Worm (Caenorhabditis elegans) whole organism, young adult: ENCODE results near the gene C30G4.2.

Experiments
- B0336.3 ChIP-seq: fragments of 200-800 bp; sonication (Bioruptor generic); IDR thresholded peaks from 2 replicates; pipeline ENCODE4 v1.3.6; 2022; ENCODE audit warnings: missing genetic modification characterization, missing compliant biosample characterization
- F10E7.11 ChIP-seq: sonication (generic microtip); optimal IDR thresholded peaks from 2 replicates; lab custom pipeline; 2017; ENCODE audit warnings: mild to moderate bottlenecking, missing genetic modification characterization, moderate library complexity, missing compliant biosample characterization
- F22D6.2 ChIP-seq: sonication (generic microtip); optimal IDR thresholded peaks from 2 replicates; lab custom pipeline; 2016; ENCODE audit warnings: mild to moderate bottlenecking, missing genetic modification characterization, missing compliant biosample characterization
- F33H1.4 ChIP-seq: fragments of 200-800 bp; sonication (Bioruptor generic); IDR thresholded peaks from 2 replicates; pipeline ENCODE4 v1.3.6; 2022; ENCODE audit warnings: missing genetic modification reagents, missing genetic modification characterization, missing compliant biosample characterization
- F57A8.1 ChIP-seq: fragments of 200-800 bp; sonication (Bioruptor generic); optimal IDR thresholded peaks from 2 replicates; lab custom pipeline; 2018; ENCODE audit warnings: mild to moderate bottlenecking, missing genetic modification characterization, moderate library complexity, missing compliant biosample characterization
- K11D2.4 ChIP-seq: fragments of 200-800 bp; sonication (Bioruptor generic); IDR thresholded peaks from 2 replicates; pipeline ENCODE4 v1.3.6; 2022; ENCODE audit warnings: missing genetic modification reagents, missing genetic modification characterization, missing compliant biosample characterization
- K12H6.12 ChIP-seq: fragments of 200-800 bp; sonication (Bioruptor generic); optimal IDR thresholded peaks from 2 replicates; lab custom pipeline; 2018; ENCODE audit warnings: mild to moderate bottlenecking, missing genetic modification characterization, missing compliant biosample characterization
- Y53G8AR.9 ChIP-seq: fragments of 200-800 bp; sonication (Bioruptor generic); conservative IDR thresholded peaks from 2 replicates; pipeline ENCODE4 v1.3.6; 2022; ENCODE audit warnings: missing genetic modification reagents, missing genetic modification characterization, missing compliant biosample characterization
- ZK185.1 ChIP-seq: sonication (generic microtip); optimal IDR thresholded peaks from 2 replicates; lab custom pipeline; 2016; ENCODE audit warnings: mild to moderate bottlenecking, missing genetic modification characterization, missing compliant biosample characterization; ENCODE audit not compliant: poor library complexity, severe bottlenecking
- akir-1 ChIP-seq: fragments of 200-800 bp; sonication (Bioruptor generic); optimal IDR thresholded peaks from 2 replicates; lab custom pipeline; 2018; ENCODE audit warnings: mild to moderate bottlenecking, missing genetic modification characterization, moderate library complexity, missing compliant biosample characterization
- ama-1 ChIP-seq, 3 experiments: fragments of 150-350 bp in 1 of 3; sonication (generic microtip) in 2 of 3; optimal IDR thresholded peaks; 2 replicates each; lab custom pipeline; 2014 to 2018; ENCODE audit warnings: missing biosample characterization in 2 of 3, missing genetic modification characterization in 2 of 3, missing genetic modification reagents in 2 of 3
- attf-5 ChIP-seq: fragments of 200-800 bp; sonication (Bioruptor generic); optimal IDR thresholded peaks from 2 replicates; lab custom pipeline; 2018; ENCODE audit warnings: mild to moderate bottlenecking, missing genetic modification characterization, missing compliant biosample characterization
- bed-1 ChIP-seq: fragments of 200-800 bp; sonication (Bioruptor generic); IDR thresholded peaks from 2 replicates; pipeline ENCODE4 v1.3.6; 2022; ENCODE audit warnings: missing genetic modification reagents, missing genetic modification characterization, missing compliant biosample characterization
- cebp-1 ChIP-seq, 2 experiments: fragments of 200-800 bp in 1 of 2; sonication (Bioruptor generic) in 1 of 2; sonication (generic microtip) in 1 of 2; IDR thresholded peaks in 1 of 2; optimal IDR thresholded peaks in 1 of 2; 2 replicates each; pipeline versions ENCODE4 v1.3.6 to Lab custom; 2017 to 2022; ENCODE audit warnings: missing compliant biosample characterization in 2 of 2, missing genetic modification characterization in 2 of 2, mild to moderate bottlenecking in 1 of 2, missing genetic modification reagents in 1 of 2, moderate library complexity in 1 of 2
- die-1 ChIP-seq: sonication (generic microtip); optimal IDR thresholded peaks from 2 replicates; lab custom pipeline; 2016; ENCODE audit warnings: missing genotype, mild to moderate bottlenecking, missing genetic modification characterization, missing compliant biosample characterization
- hlh-12 ChIP-seq: sonication (generic microtip); optimal IDR thresholded peaks from 2 replicates; lab custom pipeline; 2016; ENCODE audit warnings: missing genetic modification characterization, missing compliant biosample characterization
- hlh-26 ChIP-seq: fragments of 200-800 bp; sonication (Bioruptor generic); conservative IDR thresholded peaks from 2 replicates; pipeline ENCODE4 v1.3.6; 2022; ENCODE audit warnings: missing genetic modification reagents, missing genetic modification characterization, missing compliant biosample characterization
- hmg-1.2 ChIP-seq: fragments of 200-800 bp; sonication (Bioruptor generic); IDR thresholded peaks from 2 replicates; pipeline ENCODE4 v1.3.6; 2022; ENCODE audit warnings: missing genetic modification reagents, missing genetic modification characterization, missing compliant biosample characterization
- lin-40 ChIP-seq: sonication (generic microtip); optimal IDR thresholded peaks from 2 replicates; lab custom pipeline; 2016; ENCODE audit warnings: missing genetic modification characterization, mild to moderate bottlenecking, missing compliant biosample characterization, missing genotype, missing genetic modification reagents
- lin-54 ChIP-seq: fragments of 200-800 bp; sonication (Bioruptor generic); optimal IDR thresholded peaks from 2 replicates; lab custom pipeline; 2018; ENCODE audit warnings: mild to moderate bottlenecking, missing genetic modification characterization, missing compliant biosample characterization
- lir-1 ChIP-seq: fragments of 200-800 bp; sonication (Bioruptor generic); conservative IDR thresholded peaks from 2 replicates; pipeline ENCODE4 v1.3.6; 2022; ENCODE audit warnings: missing genetic modification reagents, missing genetic modification characterization, missing compliant biosample characterization
- madf-10 ChIP-seq: sonication (generic microtip); optimal IDR thresholded peaks from 2 replicates; lab custom pipeline; 2016; ENCODE audit warnings: mild to moderate bottlenecking, missing genetic modification characterization, missing compliant biosample characterization
- madf-3 ChIP-seq: fragments of 200-800 bp; sonication (Bioruptor generic); IDR thresholded peaks from 2 replicates; pipeline ENCODE4 v1.3.6; 2022; ENCODE audit warnings: missing genetic modification reagents, missing genetic modification characterization, missing compliant biosample characterization
- mel-28 ChIP-seq: sonication (generic microtip); optimal IDR thresholded peaks from 2 replicates; lab custom pipeline; 2016; ENCODE audit warnings: borderline replicate concordance, mild to moderate bottlenecking, missing genetic modification characterization, missing compliant biosample characterization
- nhr-120 ChIP-seq: fragments of 200-800 bp; sonication (Bioruptor generic); IDR thresholded peaks from 2 replicates; pipeline ENCODE4 v1.3.6; 2022; ENCODE audit warnings: missing genetic modification characterization, missing compliant biosample characterization
- nhr-80 ChIP-seq: sonication (generic microtip); optimal IDR thresholded peaks from 2 replicates; lab custom pipeline; 2016; ENCODE audit warnings: missing genetic modification characterization, missing compliant biosample characterization
- pbrm-1 ChIP-seq: fragments of 200-800 bp; sonication (Bioruptor generic); IDR thresholded peaks from 2 replicates; pipeline ENCODE4 v1.3.6; 2022; ENCODE audit warnings: missing genetic modification reagents, missing genetic modification characterization, missing compliant biosample characterization
- pha-4 ChIP-seq: fragments of 150-350 bp; sonication (generic microtip); optimal IDR thresholded peaks from 2 replicates; lab custom pipeline; 2014; ENCODE audit warnings: missing biosample characterization, missing genetic modification reagents, missing genetic modification characterization
- rec-8 ChIP-seq, 2 experiments: sonication (generic microtip); optimal IDR thresholded peaks; 2 replicates each; lab custom pipeline; 2016; ENCODE audit warnings: mild to moderate bottlenecking in 2 of 2, missing genetic modification characterization in 2 of 2, missing genetic modification reagents in 2 of 2, missing genotype in 2 of 2, missing biosample characterization in 1 of 2, missing compliant biosample characterization in 1 of 2, moderate library complexity in 1 of 2
- sdz-38 ChIP-seq: sonication (generic microtip); optimal IDR thresholded peaks from 2 replicates; lab custom pipeline; 2016; ENCODE audit warnings: missing genotype, missing genetic modification characterization, missing compliant biosample characterization
- snpc-3.4 ChIP-seq: sonication (generic microtip); optimal IDR thresholded peaks from 2 replicates; lab custom pipeline; 2017; ENCODE audit warnings: missing genetic modification characterization, mild to moderate bottlenecking, missing compliant biosample characterization, antibody characterized with exemption, moderate library complexity, missing genotype, missing genetic modification reagents
- somi-1 ChIP-seq: fragments of 200-800 bp; sonication (Bioruptor generic); optimal IDR thresholded peaks from 2 replicates; lab custom pipeline; 2018; ENCODE audit warnings: mild to moderate bottlenecking, missing genetic modification characterization, missing compliant biosample characterization
- tbp1 ChIP-seq: fragments of 200-800 bp; sonication (Bioruptor generic); optimal IDR thresholded peaks from 2 replicates; lab custom pipeline; 2018; ENCODE audit warnings: mild to moderate bottlenecking, missing genetic modification characterization, missing compliant biosample characterization
- tlf-1 ChIP-seq: fragments of 200-800 bp; sonication (Bioruptor generic); optimal IDR thresholded peaks from 2 replicates; lab custom pipeline; 2018; ENCODE audit warnings: mild to moderate bottlenecking, missing genetic modification characterization, missing compliant biosample characterization
- unc-62 ChIP-seq: fragments of 150-350 bp; optimal IDR thresholded peaks from 2 replicates; lab custom pipeline; 2014; ENCODE audit warnings: missing biosample characterization, missing genetic modification reagents, missing genetic modification characterization
- ztf-22 ChIP-seq: fragments of 200-800 bp; sonication (Bioruptor generic); optimal IDR thresholded peaks from 2 replicates; lab custom pipeline; 2018; ENCODE audit warnings: mild to moderate bottlenecking, missing genetic modification characterization, moderate library complexity, missing compliant biosample characterization
- ztf-26 ChIP-seq: sonication (generic microtip); optimal IDR thresholded peaks from 2 replicates; lab custom pipeline; 2017; ENCODE audit warnings: missing genetic modification characterization, missing compliant biosample characterization
- ztf-28 ChIP-seq: fragments of 200-800 bp; sonication (Bioruptor generic); IDR thresholded peaks from 2 replicates; pipeline ENCODE4 v1.3.6; 2022; ENCODE audit warnings: missing genetic modification reagents, missing genetic modification characterization, missing compliant biosample characterization

Gene C30G4.2

DNA sequence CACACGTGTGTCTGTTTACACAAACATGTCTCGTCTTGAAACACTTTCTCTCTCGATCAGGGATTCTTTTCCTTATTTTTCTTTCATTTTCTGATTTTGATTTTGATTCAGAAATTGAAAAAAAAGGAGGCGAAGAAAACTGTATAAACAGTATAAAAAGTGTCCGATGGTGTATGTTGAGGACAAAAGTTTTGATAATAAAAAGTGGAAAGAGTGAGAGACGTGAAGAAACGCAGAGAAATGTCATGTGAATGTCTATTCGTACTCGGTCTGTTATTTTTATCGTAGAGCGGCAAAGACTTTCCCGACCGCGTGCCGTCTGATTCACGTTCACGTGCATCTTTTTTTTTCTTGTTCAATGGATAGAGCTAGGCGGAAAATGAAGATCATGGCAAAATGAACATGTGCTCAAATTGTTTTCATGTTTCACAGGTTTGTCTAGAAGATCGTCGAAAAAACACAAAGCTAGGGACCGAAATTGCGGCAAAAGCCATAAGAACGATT lies 18.4 kb upstream of the C30G4.2 start (continued):
- TF ChIP-seq hmg-1.2 (GFP tag; lab: Robert Waterston, UW): peak; percentile 68
- TF ChIP-seq ztf-22 (GFP tag; lab: Kevin White, UChicago): peak; percentile 54
- TF ChIP-seq pbrm-1 (GFP tag; lab: Robert Waterston, UW): peak; percentile 31; the same call in 1 of the 2 replicates
- no peak for TF ChIP-seq F57A8.1 (GFP tag; lab: Kevin White, UChicago)
- peak; percentile 16 for TF ChIP-seq die-1
- TF ChIP-seq akir-1: no peak
- TF ChIP-seq somi-1 (GFP tag; lab: Kevin White, UChicago): peak; percentile 89
- TF ChIP-seq B0336.3 (GFP tag; lab: Robert Waterston, UW): peak; percentile 62
- TF ChIP-seq rec-8 (tag; optimal IDR thresholded peaks at IDR 0.05; lab: Kevin White, UChicago): no peak
- peak; percentile 59 for TF ChIP-seq tbp1 (GFP tag; lab: Kevin White, UChicago)
- peak; percentile 23 for TF ChIP-seq attf-5
- peak; percentile 29 for TF ChIP-seq ZK185.1 (tag; lab: Kevin White, UChicago)
- TF ChIP-seq K12H6.12 (tag; lab: Kevin White, UChicago): peak; percentile 1
- TF ChIP-seq ztf-26 (tag; lab: Kevin White, UChicago): peak; percentile 92
- peak; percentile 83 for TF ChIP-seq lin-40
- TF ChIP-seq unc-62 (GFP tag; lab: Kevin White, UChicago): peak; percentile 40
- TF ChIP-seq F33H1.4 (GFP tag; lab: Robert Waterston, UW): no peak
- TF ChIP-seq lin-54 (GFP tag; lab: Kevin White, UChicago): peak; percentile 28
- TF ChIP-seq K11D2.4 (GFP tag; lab: Robert Waterston, UW): peak; percentile 73
- no peak for TF ChIP-seq nhr-120 (GFP tag; lab: Robert Waterston, UW)
- TF ChIP-seq tlf-1: peak; percentile 67
- TF ChIP-seq F22D6.2: peak; percentile 57
- no peak for TF ChIP-seq ama-1 (optimal IDR thresholded peaks at IDR 0.05; lab: Kevin White, UChicago)
- TF ChIP-seq ama-1 (GFP tag; optimal IDR thresholded peaks at IDR 0.05; lab: Kevin White, UChicago): no peak
- peak; percentile 42 for TF ChIP-seq madf-10 (tag; lab: Kevin White, UChicago)
- 0 out of 2 replicates have a peak, but pooled peaks have one; percentile 52 for TF ChIP-seq Y53G8AR.9 (GFP tag; lab: Robert Waterston, UW)
- no peak for TF ChIP-seq ztf-28
- no peak for TF ChIP-seq sdz-38 (tag; lab: Kevin White, UChicago)
- TF ChIP-seq, all 124 proteins: peak for 32

DNA sequence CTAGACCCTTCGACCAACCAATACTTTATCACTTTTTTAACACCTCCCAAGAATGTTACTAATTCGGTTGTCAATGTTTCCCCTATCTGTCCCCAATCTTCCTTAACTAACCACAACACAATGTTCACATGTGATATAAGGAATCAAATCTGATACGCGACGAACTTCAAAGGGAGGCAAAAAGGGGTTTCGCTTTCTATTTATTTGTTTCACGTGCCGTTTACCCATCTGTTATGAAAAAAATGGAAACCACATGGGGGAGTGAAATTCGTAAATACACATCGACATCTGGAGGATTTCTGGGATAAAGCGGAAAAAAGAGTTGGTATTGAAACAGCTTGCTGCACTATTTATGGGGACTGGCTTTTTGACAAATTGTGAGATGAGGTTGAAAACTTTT lies 16.7 kb upstream of the C30G4.2 start:
- TF ChIP-seq snpc-3.4 (tag; lab: Kevin White, UChicago): no peak
- no peak for TF ChIP-seq mel-28
- no peak for TF ChIP-seq hlh-12
- TF ChIP-seq tbp1 (GFP tag; lab: Kevin White, UChicago): no peak
- peak; percentile 32 for TF ChIP-seq ztf-26 (tag; lab: Kevin White, UChicago)
- TF ChIP-seq lir-1 (GFP tag; lab: Robert Waterston, UW): no peak
- TF ChIP-seq F10E7.11 (tag; lab: Kevin White, UChicago): no peak
- peak; percentile 7 for TF ChIP-seq somi-1 (GFP tag; lab: Kevin White, UChicago)
- TF ChIP-seq sdz-38 (tag; lab: Kevin White, UChicago): no peak
- no peak for TF ChIP-seq bed-1 (GFP tag; lab: Robert Waterston, UW)
- no peak for TF ChIP-seq cebp-1 (GFP tag; IDR thresholded peaks at IDR 0.05; lab: Robert Waterston, UW)
- peak; percentile 18 for TF ChIP-seq cebp-1 (tag; optimal IDR thresholded peaks at IDR 0.05; lab: Kevin White, UChicago)
- TF ChIP-seq hlh-26 (GFP tag; lab: Robert Waterston, UW): no peak
- TF ChIP-seq madf-3 (GFP tag; lab: Robert Waterston, UW): no peak
- TF ChIP-seq pha-4 (tag; lab: Kevin White, UChicago): no peak
- TF ChIP-seq K11D2.4 (GFP tag; lab: Robert Waterston, UW): 0 out of 2 replicates have a peak, but pooled peaks have one; percentile 37
- TF ChIP-seq nhr-80 (tag; lab: Kevin White, UChicago): no peak
